Fruit fly (Drosophila melanogaster) whole organism, embryonic: ENCODE results near the gene CG31637.

Experiments
- ATbp ChIP-seq: fragments of 200-800 bp; sonication (Bioruptor generic); optimal IDR thresholded peaks from 2 replicates; lab custom pipeline; 2017; ENCODE audit warnings: missing biosample characterization, mild to moderate bottlenecking, missing genetic modification characterization, missing genetic modification reagents
- CG10543 ChIP-seq: fragments of 200-800 bp; sonication (Bioruptor generic); optimal IDR thresholded peaks from 3 replicates; lab custom pipeline; 2017; ENCODE audit warnings: missing biosample characterization, mild to moderate bottlenecking, missing genetic modification characterization, moderate library complexity
- CG11695 ChIP-seq: fragments of 200-800 bp; sonication (Bioruptor generic); IDR thresholded peaks from 3 replicates; pipeline ENCODE4 v1.3.6; 2022; ENCODE audit warnings: missing biosample characterization, missing genetic modification characterization
- CG12219 ChIP-seq: fragments of 200-800 bp; sonication (Bioruptor generic); optimal IDR thresholded peaks from 3 replicates; lab custom pipeline; 2018; ENCODE audit warnings: missing biosample characterization, mild to moderate bottlenecking, missing genetic modification characterization
- CG12659 ChIP-seq: fragments of 200-800 bp; sonication (Bioruptor generic); optimal IDR thresholded peaks from 3 replicates; lab custom pipeline; 2017; ENCODE audit warnings: mild to moderate bottlenecking, missing biosample characterization, missing genetic modification reagents, missing genetic modification characterization
- CG13123 ChIP-seq: fragments of 200-800 bp; sonication (Bioruptor generic); optimal IDR thresholded peaks from 2 replicates; lab custom pipeline; 2016; ENCODE audit warnings: missing biosample characterization, missing genetic modification characterization
- CG15479 ChIP-seq: fragments of 200-800 bp; sonication (Bioruptor generic); optimal IDR thresholded peaks from 3 replicates; lab custom pipeline; 2019; ENCODE audit warnings: missing biosample characterization, mild to moderate bottlenecking, missing genetic modification characterization, moderate library complexity
- CG17568 ChIP-seq: fragments of 200-800 bp; sonication (Bioruptor generic); optimal IDR thresholded peaks from 2 replicates; lab custom pipeline; 2018; ENCODE audit warnings: missing biosample characterization, mild to moderate bottlenecking, missing genetic modification characterization, moderate library complexity
- CG1792 ChIP-seq: fragments of 200-800 bp; sonication (Bioruptor generic); optimal IDR thresholded peaks from 2 replicates; lab custom pipeline; 2016; ENCODE audit warnings: missing biosample characterization, missing genetic modification characterization
- CG2199 ChIP-seq: fragments of 200-800 bp; sonication (Bioruptor generic); IDR thresholded peaks from 3 replicates; pipeline ENCODE4 v1.3.6; 2022; ENCODE audit warnings: missing biosample characterization, missing genetic modification characterization
- CG30020 ChIP-seq: fragments of 200-800 bp; optimal IDR thresholded peaks from 2 replicates; lab custom pipeline; 2019; ENCODE audit warnings: missing biosample characterization, mild to moderate bottlenecking, missing genetic modification characterization, moderate library complexity
- CG3065 ChIP-seq: fragments of 200-800 bp; sonication (Bioruptor generic); optimal IDR thresholded peaks from 2 replicates; lab custom pipeline; 2016; ENCODE audit warnings: missing biosample characterization, missing genetic modification characterization
- CG32532 ChIP-seq: fragments of 200-800 bp; sonication (Bioruptor generic); IDR thresholded peaks from 2 replicates; pipeline ENCODE4 v1.3.6; 2022; ENCODE audit warnings: missing biosample characterization, missing genetic modification characterization
- CG6689 ChIP-seq: fragments of 200-800 bp; sonication (Bioruptor generic); IDR thresholded peaks from 2 replicates; pipeline ENCODE4 v1.3.6; 2022; ENCODE audit warnings: missing biosample characterization, missing genetic modification characterization
- CG7745 ChIP-seq: fragments of 200-800 bp; sonication (Bioruptor generic); optimal IDR thresholded peaks from 2 replicates; lab custom pipeline; 2018; ENCODE audit warnings: missing biosample characterization, mild to moderate bottlenecking, missing genetic modification characterization, moderate library complexity
- Camta ChIP-seq: fragments of 200-800 bp; sonication (Bioruptor generic); optimal IDR thresholded peaks from 2 replicates; lab custom pipeline; 2016; ENCODE audit warnings: missing biosample characterization, missing genetic modification characterization
- CkIIα-i1 ChIP-seq: fragments of 200-800 bp; sonication (Bioruptor generic); IDR thresholded peaks from 2 replicates; pipeline ENCODE4 v1.3.6; 2022; ENCODE audit warnings: missing biosample characterization, missing genetic modification characterization
- Elba2 ChIP-seq: fragments of 200-800 bp; sonication (Bioruptor generic); optimal IDR thresholded peaks from 3 replicates; lab custom pipeline; 2016; ENCODE audit warnings: missing biosample characterization, missing genetic modification characterization
- Ets65A ChIP-seq: fragments of 200-800 bp; sonication (Bioruptor generic); peaks from one replicate; lab custom pipeline; 2016; ENCODE audit warnings: missing biosample characterization, missing genetic modification characterization
- HLHmδ ChIP-seq: fragments of 200-800 bp; sonication (Bioruptor generic); optimal IDR thresholded peaks from 2 replicates; lab custom pipeline; 2018; ENCODE audit warnings: missing biosample characterization, mild to moderate bottlenecking, missing genetic modification characterization, moderate library complexity
- NC2β ChIP-seq: fragments of 200-800 bp; sonication (Bioruptor generic); optimal IDR thresholded peaks from 2 replicates; lab custom pipeline; 2016; ENCODE audit warnings: missing biosample characterization, missing genetic modification characterization
- Neu2 ChIP-seq: fragments of 200-800 bp; sonication (Bioruptor generic); optimal IDR thresholded peaks from 3 replicates; lab custom pipeline; 2016; ENCODE audit warnings: missing biosample characterization, missing genetic modification characterization, borderline replicate concordance
- Nf-YB ChIP-seq: fragments of 200-800 bp; sonication (Bioruptor generic); optimal IDR thresholded peaks from 3 replicates; lab custom pipeline; 2019; ENCODE audit warnings: missing biosample characterization, mild to moderate bottlenecking, missing genetic modification characterization, moderate library complexity
- Nf-YC ChIP-seq: fragments of 200-800 bp; optimal IDR thresholded peaks from 3 replicates; lab custom pipeline; 2019; ENCODE audit warnings: missing biosample characterization, mild to moderate bottlenecking, missing genetic modification characterization, moderate library complexity
- NfI ChIP-seq: fragments of 200-800 bp; sonication (Bioruptor generic); optimal IDR thresholded peaks from 3 replicates; lab custom pipeline; 2018; ENCODE audit warnings: missing biosample characterization, mild to moderate bottlenecking, missing genetic modification characterization, moderate library complexity
- Sry-β ChIP-seq: fragments of 200-800 bp; sonication (Bioruptor generic); optimal IDR thresholded peaks from 2 replicates; lab custom pipeline; 2018; ENCODE audit warnings: missing biosample characterization, mild to moderate bottlenecking, missing genetic modification characterization, moderate library complexity
- Taf1 ChIP-seq: fragments of 200-800 bp; sonication (Bioruptor generic); IDR thresholded peaks from 2 replicates; pipeline ENCODE4 v1.3.6; 2022; ENCODE audit warnings: missing biosample characterization, missing genetic modification characterization
- ab ChIP-seq: fragments of 200-800 bp; sonication (Bioruptor generic); optimal IDR thresholded peaks from 2 replicates; lab custom pipeline; 2016; ENCODE audit warnings: missing biosample characterization, missing genetic modification characterization
- ara ChIP-seq: fragments of 200-800 bp; sonication (Bioruptor generic); IDR thresholded peaks from 2 replicates; pipeline ENCODE4 v1.3.6; 2022; ENCODE audit warnings: missing biosample characterization, missing genetic modification characterization
- bbx ChIP-seq: fragments of 200-800 bp; sonication (Bioruptor generic); IDR thresholded peaks from 2 replicates; pipeline ENCODE4 v1.3.6; 2022; ENCODE audit warnings: missing biosample characterization, missing genetic modification characterization; ENCODE audit not compliant: partially characterized antibody
- bigmax ChIP-seq: fragments of 200-800 bp; sonication (Bioruptor generic); optimal IDR thresholded peaks from 2 replicates; lab custom pipeline; 2018; ENCODE audit warnings: missing biosample characterization, mild to moderate bottlenecking, missing genetic modification characterization
- cg ChIP-seq: fragments of 200-800 bp; sonication (Bioruptor generic); optimal IDR thresholded peaks from 3 replicates; lab custom pipeline; 2019; ENCODE audit warnings: missing biosample characterization, mild to moderate bottlenecking, missing genetic modification characterization, moderate library complexity
- chn ChIP-seq: fragments of 200-800 bp; sonication (Bioruptor generic); optimal IDR thresholded peaks from 2 replicates; lab custom pipeline; 2016; ENCODE audit warnings: missing biosample characterization, missing genetic modification characterization
- disco-r ChIP-seq: fragments of 200-800 bp; sonication (Bioruptor generic); optimal IDR thresholded peaks from 2 replicates; lab custom pipeline; 2016; ENCODE audit warnings: missing biosample characterization, missing genetic modification characterization
- dmrt99B ChIP-seq: fragments of 200-800 bp; sonication (Bioruptor generic); optimal IDR thresholded peaks from 2 replicates; lab custom pipeline; 2018; ENCODE audit warnings: missing biosample characterization, mild to moderate bottlenecking, missing genetic modification characterization, moderate library complexity
- gro ChIP-seq: fragments of 200-800 bp; sonication (Bioruptor generic); optimal IDR thresholded peaks from 2 replicates; lab custom pipeline; 2016; ENCODE audit warnings: missing biosample characterization, missing genetic modification characterization
- gsb ChIP-seq: fragments of 200-800 bp; sonication (Bioruptor generic); IDR thresholded peaks from 2 replicates; pipeline ENCODE4 v1.3.6; 2022; ENCODE audit warnings: missing biosample characterization, missing genetic modification characterization
- lab ChIP-seq: fragments of 200-800 bp; sonication (Bioruptor generic); optimal IDR thresholded peaks from 3 replicates; lab custom pipeline; 2017; ENCODE audit warnings: missing biosample characterization, missing genetic modification characterization, mild to moderate bottlenecking, moderate library complexity, missing genetic modification reagents
- nerfin-1 ChIP-seq: fragments of 200-800 bp; sonication (Bioruptor generic); optimal IDR thresholded peaks from 3 replicates; lab custom pipeline; 2019; ENCODE audit warnings: missing biosample characterization, mild to moderate bottlenecking, missing genetic modification characterization, moderate library complexity
- pan ChIP-seq, 4 experiments: fragments of >200 bp in 3 of 4; fragments of 200-800 bp in 1 of 4; sonication (Bioruptor generic) in 1 of 4; optimal IDR thresholded peaks in 3 of 4; IDR thresholded peaks in 1 of 4; 2 replicates each; pipeline versions ENCODE4 v1.3.6 to Lab custom; 2017 to 2022; ENCODE audit warnings: missing biosample characterization in 2 of 4, missing genetic modification characterization in 2 of 4, mixed read lengths in 1 of 4
- psq ChIP-seq: fragments of 200-800 bp; sonication (Bioruptor generic); optimal IDR thresholded peaks from 2 replicates; lab custom pipeline; 2017; ENCODE audit warnings: missing biosample characterization, missing genetic modification characterization
- sd ChIP-seq: fragments of 200-800 bp; sonication (Bioruptor generic); optimal IDR thresholded peaks from 3 replicates; lab custom pipeline; 2018; ENCODE audit warnings: missing biosample characterization, mild to moderate bottlenecking, missing genetic modification characterization, moderate library complexity
- sens ChIP-seq: fragments of 200-800 bp; sonication (Bioruptor generic); peaks from one replicate; lab custom pipeline; 2016; ENCODE audit warnings: missing biosample characterization, missing genetic modification characterization
- seq ChIP-seq: fragments of 200-800 bp; sonication (Bioruptor generic); IDR thresholded peaks from 2 replicates; pipeline ENCODE4 v1.3.6; 2022; ENCODE audit warnings: missing biosample characterization, missing genetic modification characterization
- sima ChIP-seq: fragments of 200-800 bp; sonication (Bioruptor generic); optimal IDR thresholded peaks from 2 replicates; lab custom pipeline; 2016; ENCODE audit warnings: missing biosample characterization, missing genetic modification characterization
- tx ChIP-seq: fragments of 200-800 bp; sonication (Bioruptor generic); optimal IDR thresholded peaks from 2 replicates; lab custom pipeline; 2016; ENCODE audit warnings: missing biosample characterization, missing genetic modification characterization
- zen ChIP-seq: fragments of 200-800 bp; sonication (Bioruptor generic); optimal IDR thresholded peaks from 3 replicates; lab custom pipeline; 2018; ENCODE audit warnings: missing biosample characterization, mild to moderate bottlenecking, missing genetic modification characterization, moderate library complexity
- zfh1 ChIP-seq: fragments of 200-800 bp; sonication (Bioruptor generic); IDR thresholded peaks from 3 replicates; pipeline ENCODE4 v1.3.6; 2022; ENCODE audit warnings: missing biosample characterization, missing genetic modification characterization

CG31637 gene

dm6 chr2L:6455032-6455954 is 43.2 kb upstream of the CG31637 start, which contains the start of gene retm:
Gene retm, minus strand, starts transcription at chr2L:6455929.
- TF ChIP-seq cg (GFP tag; lab: Kevin White, UChicago) (peak; percentile 90), CG10543 (GFP tag; lab: Kevin White, UChicago) (peak; percentile 53), ATbp (GFP tag; lab: Kevin White, UChicago) (no peak), CG13123 (GFP tag; lab: Kevin White, UChicago) (no peak), CG3065 (peak; percentile 43), Nf-YB (GFP tag; lab: Kevin White, UChicago) (peak; percentile 86), CkIIα-i1 (GFP tag; lab: Robert Waterston, UW) (no peak), disco-r (no peak), Taf1 (GFP tag; lab: Robert Waterston, UW) (no peak), zen (no peak), Nf-YC (tag; lab: Kevin White, UChicago) (peak; percentile 88), CG17568 (peak; percentile 39), zfh1 (GFP tag; lab: Robert Waterston, UW) (no peak), Elba2 (peak; percentile 27), ara (GFP tag; lab: Robert Waterston, UW) (no peak), HLHmδ (GFP tag; lab: Kevin White, UChicago) (peak; percentile 50), CG32532 (peak; percentile 25; the same call in 1 of the 2 replicates), Ets65A (no peak), bbx (GFP tag; lab: Robert Waterston, UW) (peak; percentile 39; the same call in 1 of the 2 replicates), gro (GFP tag; lab: Kevin White, UChicago) (no peak), tx (no peak), CG15479 (GFP tag; lab: Kevin White, UChicago) (peak; percentile 91), bigmax (GFP tag; lab: Kevin White, UChicago) (peak; percentile 52), dmrt99B (tag; lab: Kevin White, UChicago) (no peak), psq (GFP tag; lab: Kevin White, UChicago) (no peak), NC2β (no peak), chn (GFP tag; lab: Kevin White, UChicago) (peak; percentile 70), CG12219 (GFP tag; lab: Kevin White, UChicago) (peak; percentile 37), sima (GFP tag; lab: Kevin White, UChicago) (no peak), ab (no peak), CG7745 (tag; lab: Kevin White, UChicago) (peak; percentile 57), lab (GFP tag; lab: Kevin White, UChicago) (peak; percentile 54), nerfin-1 (tag; lab: Kevin White, UChicago) (peak; percentile 48), CG6689 (no peak), gsb (GFP tag; lab: Robert Waterston, UW) (no peak), sd (tag; lab: Kevin White, UChicago) (peak; percentile 71), CG1792 (GFP tag; lab: Kevin White, UChicago) (no peak), Neu2 (no peak), sens (peak; percentile 53), seq (GFP tag; lab: Robert Waterston, UW) (no peak), Sry-β (GFP tag; lab: Kevin White, UChicago) (no peak), CG30020 (tag; lab: Kevin White, UChicago) (peak; percentile 50), pan (optimal IDR thresholded peaks at IDR 0.05; lab: Kevin White, UChicago) (no peak), pan (GFP tag; optimal IDR thresholded peaks at IDR 0.05 in 1 of 2, IDR thresholded peaks at IDR 0.05 in 1 of 2) (no peak), CG12659 (GFP tag; lab: Kevin White, UChicago) (no peak), CG11695 (GFP tag; lab: Robert Waterston, UW) (0 out of 3 replicates have a peak, but pooled peaks have one; percentile 13), NfI (peak; percentile 9), Camta (no peak), CG2199 (GFP tag; lab: Robert Waterston, UW) (0 out of 3 replicates have a peak, but pooled peaks have one; percentile 19)
